Worm (Caenorhabditis elegans): ENCODE measurements around the gene ykt-6.

ce11 chrIII:7239416-7239815 lies 48.0 kb downstream of the ykt-6 start:
- no peak for TF ChIP-seq K09A11.1 (tag; optimal IDR thresholded peaks at IDR 0.05; ENCODE audit: insufficient read depth)
- no peak for TF ChIP-seq nhr-232 (tag; optimal IDR thresholded peaks at IDR 0.05)
- TF ChIP-seq elt-2 (tag; optimal IDR thresholded peaks at IDR 0.05), result no peak
